Worm (Caenorhabditis elegans): ENCODE data around the gene frm-8.

ce11 chrIII:3263696-3264095 lies 44.7 kb upstream of the frm-8 start:
- TF ChIP-seq sptf-1 (tag; optimal IDR thresholded peaks at IDR 0.05) (no peak), dpl-1 (GFP tag; optimal IDR thresholded peaks at IDR 0.05) (no peak), lin-35 (GFP tag; optimal IDR thresholded peaks at IDR 0.05) (no peak), nhr-20 (tag; optimal IDR thresholded peaks at IDR 0.05) (no peak), ztf-4 (tag; optimal IDR thresholded peaks at IDR 0.05) (no peak)

All from whole organism, L1 larva.